Worm (Caenorhabditis elegans) whole organism, mixed stage, embryonic: ENCODE results near the gene mccc-1.

Source experiments
- M03D4.4 ChIP-seq: sonication (generic microtip); optimal IDR thresholded peaks from 2 replicates; lab custom pipeline; 2017; ENCODE audit warnings: mild to moderate bottlenecking, missing genetic modification characterization, missing compliant biosample characterization
- bed-3 ChIP-seq: fragments of 200-800 bp; sonication (Bioruptor generic); optimal IDR thresholded peaks from 3 replicates; lab custom pipeline; 2018; ENCODE audit warnings: mild to moderate bottlenecking, missing genetic modification characterization, moderate library complexity, missing compliant biosample characterization
- blmp-1 ChIP-seq: fragments of 150-350 bp; optimal IDR thresholded peaks from 2 replicates; lab custom pipeline; 2014; ENCODE audit warnings: missing biosample characterization, missing genetic modification characterization
- ceh-39 ChIP-seq: fragments of 150-350 bp; optimal IDR thresholded peaks from 2 replicates; lab custom pipeline; 2014; ENCODE audit warnings: missing biosample characterization, missing genetic modification characterization
- ceh-43 ChIP-seq: fragments of 200-800 bp; sonication (Bioruptor generic); optimal IDR thresholded peaks from 2 replicates; lab custom pipeline; 2018; ENCODE audit warnings: mild to moderate bottlenecking, missing genetic modification characterization, moderate library complexity, missing compliant biosample characterization
- ceh-83 ChIP-seq: fragments of 200-800 bp; sonication (Bioruptor generic); optimal IDR thresholded peaks from 2 replicates; lab custom pipeline; 2018; ENCODE audit warnings: mild to moderate bottlenecking, missing genetic modification characterization, missing compliant biosample characterization
- ces-1 ChIP-seq: fragments of 150-350 bp; optimal IDR thresholded peaks from 2 replicates; lab custom pipeline; 2014; ENCODE audit warnings: missing biosample characterization, missing genetic modification reagents, missing genetic modification characterization
- cnd-1 ChIP-seq: fragments of 200-800 bp; sonication (Bioruptor generic); optimal IDR thresholded peaks from 2 replicates; lab custom pipeline; 2018; ENCODE audit warnings: mild to moderate bottlenecking, missing genetic modification characterization, missing compliant biosample characterization
- drap-1 ChIP-seq: fragments of 200-800 bp; sonication (Bioruptor generic); optimal IDR thresholded peaks from 3 replicates; lab custom pipeline; 2018; ENCODE audit warnings: mild to moderate bottlenecking, missing genetic modification characterization, missing compliant biosample characterization
- elt-1 ChIP-seq: sonication (generic microtip); optimal IDR thresholded peaks from 2 replicates; lab custom pipeline; 2017; ENCODE audit warnings: missing genetic modification characterization, mild to moderate bottlenecking, missing compliant biosample characterization, antibody characterized with exemption, moderate library complexity, borderline replicate concordance; ENCODE audit not compliant: insufficient read depth
- elt-3 ChIP-seq: fragments of 150-350 bp; optimal IDR thresholded peaks from 2 replicates; lab custom pipeline; 2014; ENCODE audit warnings: missing biosample characterization, missing genetic modification characterization
- flh-1 ChIP-seq: fragments of 200-800 bp; sonication (Bioruptor generic); optimal IDR thresholded peaks from 2 replicates; lab custom pipeline; 2018; ENCODE audit warnings: mild to moderate bottlenecking, missing genetic modification characterization, moderate library complexity, missing compliant biosample characterization
- ham-2 ChIP-seq: fragments of 200-800 bp; sonication (Bioruptor generic); optimal IDR thresholded peaks from 2 replicates; lab custom pipeline; 2018; ENCODE audit warnings: mild to moderate bottlenecking, missing genetic modification characterization, missing compliant biosample characterization
- hlh-1 ChIP-seq: fragments of 150-350 bp; optimal IDR thresholded peaks from 2 replicates; lab custom pipeline; 2014; ENCODE audit warnings: missing biosample characterization, missing genetic modification reagents, missing genetic modification characterization
- lin-32 ChIP-seq: fragments of 200-800 bp; sonication (Bioruptor generic); optimal IDR thresholded peaks from 2 replicates; lab custom pipeline; 2018; ENCODE audit warnings: mild to moderate bottlenecking, missing genetic modification characterization, missing compliant biosample characterization
- lsy-2 ChIP-seq: fragments of 150-350 bp; optimal IDR thresholded peaks from 2 replicates; lab custom pipeline; 2014; ENCODE audit warnings: missing biosample characterization, missing genetic modification characterization
- mab-5 ChIP-seq: fragments of 150-350 bp; optimal IDR thresholded peaks from 2 replicates; lab custom pipeline; 2014; ENCODE audit warnings: missing biosample characterization, missing genetic modification characterization
- mep-1 ChIP-seq: fragments of 150-350 bp; optimal IDR thresholded peaks from 2 replicates; lab custom pipeline; 2017; ENCODE audit warnings: missing biosample characterization, missing genetic modification reagents, missing genetic modification characterization, inconsistent platforms
- mls-2 ChIP-seq: sonication (generic microtip); optimal IDR thresholded peaks from 2 replicates; lab custom pipeline; 2016; ENCODE audit warnings: mild to moderate bottlenecking, missing genetic modification characterization, moderate library complexity, missing compliant biosample characterization
- nhr-2 ChIP-seq: fragments of 150-350 bp; optimal IDR thresholded peaks from 2 replicates; lab custom pipeline; 2014; ENCODE audit warnings: missing biosample characterization, missing genetic modification characterization
- nhr-237 ChIP-seq: fragments of 150-350 bp; optimal IDR thresholded peaks from 2 replicates; lab custom pipeline; 2014; ENCODE audit warnings: missing biosample characterization, missing genetic modification characterization
- nhr-28 ChIP-seq: fragments of 150-350 bp; optimal IDR thresholded peaks from 2 replicates; lab custom pipeline; 2014; ENCODE audit warnings: missing biosample characterization, missing genetic modification characterization
- nhr-76 ChIP-seq: sonication (generic microtip); optimal IDR thresholded peaks from 2 replicates; lab custom pipeline; 2017; ENCODE audit warnings: missing biosample characterization, missing genetic modification characterization
- pha-4 ChIP-seq: fragments of 150-350 bp; optimal IDR thresholded peaks from 2 replicates; lab custom pipeline; 2018; ENCODE audit warnings: missing biosample characterization, missing genetic modification reagents, missing genetic modification characterization
- sem-2 ChIP-seq: fragments of 200-800 bp; sonication (Bioruptor generic); optimal IDR thresholded peaks from 2 replicates; lab custom pipeline; 2018; ENCODE audit warnings: mild to moderate bottlenecking, missing genetic modification characterization, missing compliant biosample characterization
- snpc-4 ChIP-seq: fragments of 150-350 bp; optimal IDR thresholded peaks from 2 replicates; lab custom pipeline; 2014; ENCODE audit warnings: missing biosample characterization, missing genetic modification characterization
- sptf-1 ChIP-seq: sonication (generic microtip); optimal IDR thresholded peaks from 2 replicates; lab custom pipeline; 2017; ENCODE audit warnings: mild to moderate bottlenecking, missing genetic modification characterization, moderate library complexity, missing compliant biosample characterization
- tbx-8 ChIP-seq: fragments of 200-800 bp; sonication (Bioruptor generic); optimal IDR thresholded peaks from 2 replicates; lab custom pipeline; 2018; ENCODE audit warnings: mild to moderate bottlenecking, missing genetic modification characterization, moderate library complexity, missing compliant biosample characterization
- unc-120 ChIP-seq: sonication (generic microtip); optimal IDR thresholded peaks from 2 replicates; lab custom pipeline; 2017; ENCODE audit warnings: missing genetic modification characterization, missing compliant biosample characterization; ENCODE audit not compliant: poor library complexity, severe bottlenecking
- unc-39 ChIP-seq: fragments of 150-350 bp; optimal IDR thresholded peaks from 2 replicates; lab custom pipeline; 2014; ENCODE audit warnings: missing biosample characterization, missing genetic modification characterization
- unc-62 ChIP-seq: fragments of 150-350 bp; optimal IDR thresholded peaks from 2 replicates; lab custom pipeline; 2014; ENCODE audit warnings: missing biosample characterization, missing genetic modification reagents, missing genetic modification characterization
- zip-8 ChIP-seq: fragments of 150-350 bp; optimal IDR thresholded peaks from 2 replicates; lab custom pipeline; 2014; ENCODE audit warnings: missing biosample characterization, missing genetic modification characterization
- ztf-11 ChIP-seq: fragments of 150-350 bp; optimal IDR thresholded peaks from 2 replicates; lab custom pipeline; 2014; ENCODE audit warnings: missing biosample characterization, missing genetic modification characterization

The mccc-1 gene

ce11 chrIV:9852250-9852649 lies 32.1 kb upstream of the mccc-1 start, which contains the start of gene ssq-1:
Gene ssq-1, plus strand, starts transcription at chrIV:9852550.
- no peak for TF ChIP-seq elt-3
- TF ChIP-seq drap-1 (GFP tag; lab: Kevin White, UChicago), result no peak
- TF ChIP-seq pha-4, result no peak
- no peak for TF ChIP-seq sem-2 (GFP tag; lab: Kevin White, UChicago)
- no peak for TF ChIP-seq nhr-237
- no peak for TF ChIP-seq ztf-11 (tag; lab: Kevin White, UChicago)
- no peak for TF ChIP-seq mls-2 (tag; lab: Kevin White, UChicago)
- TF ChIP-seq unc-120, result no peak
- TF ChIP-seq tbx-8 (GFP tag; lab: Kevin White, UChicago), result no peak
- no peak for TF ChIP-seq elt-1 (tag; lab: Kevin White, UChicago)
- TF ChIP-seq zip-8 (tag; lab: Kevin White, UChicago), result no peak
- TF ChIP-seq nhr-76, result no peak
- TF ChIP-seq hlh-1, result no peak
- TF ChIP-seq snpc-4 (tag; lab: Kevin White, UChicago), result no peak
- no peak for TF ChIP-seq M03D4.4 (tag; lab: Kevin White, UChicago)
- no peak for TF ChIP-seq ceh-43 (GFP tag; lab: Kevin White, UChicago)

- no peak for TF ChIP-seq tbx-8 (GFP tag; lab: Kevin White, UChicago)
- TF ChIP-seq lin-32 (GFP tag; lab: Kevin White, UChicago), result peak; percentile 62
- TF ChIP-seq nhr-76, result no peak
- no peak for TF ChIP-seq sem-2 (GFP tag; lab: Kevin White, UChicago)
- no peak for TF ChIP-seq pha-4
- no peak for TF ChIP-seq unc-39
- no peak for TF ChIP-seq cnd-1 (tag; lab: Kevin White, UChicago)
- no peak for TF ChIP-seq bed-3
- no peak for TF ChIP-seq ham-2 (GFP tag; lab: Kevin White, UChicago)
Measured at ce11 chrIV:9852818-9853466, 31.4 kb upstream of the mccc-1 start.

- TF ChIP-seq cnd-1 (tag; lab: Kevin White, UChicago) (no peak), lsy-2 (tag; lab: Kevin White, UChicago) (no peak), hlh-1 (no peak), flh-1 (GFP tag; lab: Kevin White, UChicago) (no peak), nhr-237 (no peak), mep-1 (tag; lab: Kevin White, UChicago) (no peak)
Measured at ce11 chrIV:9854952-9855351, 29.4 kb upstream of the mccc-1 start.

- no peak for TF ChIP-seq nhr-237
- TF ChIP-seq cnd-1 (tag; lab: Kevin White, UChicago), result no peak
- TF ChIP-seq blmp-1 (tag; lab: Kevin White, UChicago), result no peak
- TF ChIP-seq nhr-2, result no peak
- TF ChIP-seq unc-39, result no peak
Measured at ce11 chrIV:9855712-9856111, 28.7 kb upstream of the mccc-1 start, which contains the start of gene K07F5.12. Gene K07F5.12, plus strand, starts transcription at chrIV:9856012.

ce11 chrIV:9857952-9858488 lies 26.4 kb upstream of the mccc-1 start, which contains the start of gene npp-1:
Gene npp-1, plus strand, starts transcription at chrIV:9858488.
- TF ChIP-seq elt-3 (no peak), ces-1 (GFP tag; lab: Kevin White, UChicago) (no peak), ceh-83 (GFP tag; lab: Kevin White, UChicago) (no peak), mep-1 (tag; lab: Kevin White, UChicago) (peak; percentile 64), M03D4.4 (tag; lab: Kevin White, UChicago) (no peak), snpc-4 (tag; lab: Kevin White, UChicago) (no peak), tbx-8 (GFP tag; lab: Kevin White, UChicago) (no peak), nhr-76 (no peak), blmp-1 (tag; lab: Kevin White, UChicago) (no peak), ceh-39 (peak; percentile 67), ceh-43 (GFP tag; lab: Kevin White, UChicago) (no peak), ztf-11 (tag; lab: Kevin White, UChicago) (no peak), lsy-2 (tag; lab: Kevin White, UChicago) (peak; percentile 21), mls-2 (tag; lab: Kevin White, UChicago) (no peak), nhr-28 (no peak), mab-5 (tag; lab: Kevin White, UChicago) (no peak), elt-1 (tag; lab: Kevin White, UChicago) (no peak), sptf-1 (tag; lab: Kevin White, UChicago) (no peak), sem-2 (GFP tag; lab: Kevin White, UChicago) (no peak), unc-62 (GFP tag; lab: Kevin White, UChicago) (no peak)
- TF ChIP-seq, all 35 proteins: peak for 3
